Worm (Caenorhabditis elegans): ENCODE measurements around the gene srx-131.

srx-131 gene

ce11 chrV:13845136-13845535 is at the start of gene srx-131:
Gene srx-131, plus strand, starts transcription at chrV:13845436.
- TF ChIP-seq elt-3 (tag; optimal IDR thresholded peaks at IDR 0.05) (no peak), nhr-11 (tag; optimal IDR thresholded peaks at IDR 0.05) (no peak), ztf-4 (tag; optimal IDR thresholded peaks at IDR 0.05) (no peak), F13H6.1 (tag; optimal IDR thresholded peaks at IDR 0.05) (no peak), mbf-1 (tag; optimal IDR thresholded peaks at IDR 0.05) (no peak), fos-1 (tag; optimal IDR thresholded peaks at IDR 0.05) (no peak), snpc-4 (tag; optimal IDR thresholded peaks at IDR 0.05) (no peak), Y55F3AM.14 (GFP tag; optimal IDR thresholded peaks at IDR 0.05) (no peak), sem-4 (tag; optimal IDR thresholded peaks at IDR 0.05) (no peak), dmd-4 (tag; optimal IDR thresholded peaks at IDR 0.05) (no peak), nhr-10 (tag; optimal IDR thresholded peaks at IDR 0.05) (no peak), unc-39 (tag; optimal IDR thresholded peaks at IDR 0.05) (no peak), elt-1 (tag; optimal IDR thresholded peaks at IDR 0.05) (no peak), nhr-77 (tag; optimal IDR thresholded peaks at IDR 0.05) (no peak), ceh-82 (tag; optimal IDR thresholded peaks at IDR 0.05) (no peak), nhr-12 (tag; optimal IDR thresholded peaks at IDR 0.05) (no peak), lin-11 (tag; optimal IDR thresholded peaks at IDR 0.05) (no peak), blmp-1 (tag; optimal IDR thresholded peaks at IDR 0.05; ENCODE audit: insufficient read depth) (no peak), ceh-16 (tag; optimal IDR thresholded peaks at IDR 0.05) (no peak), mab-5 (tag; optimal IDR thresholded peaks at IDR 0.05) (no peak)

- no peak for TF ChIP-seq ama-1 (optimal IDR thresholded peaks at IDR 0.05)
- no peak for TF ChIP-seq crh-2 (tag; optimal IDR thresholded peaks at IDR 0.05)
- no peak for TF ChIP-seq ztf-1 (GFP tag; conservative IDR thresholded peaks at IDR 0.05)
- TF ChIP-seq nhr-11 (tag; optimal IDR thresholded peaks at IDR 0.05), result no peak
- TF ChIP-seq mbf-1 (tag; optimal IDR thresholded peaks at IDR 0.05), result no peak
- TF ChIP-seq nhr-77 (tag; optimal IDR thresholded peaks at IDR 0.05), result no peak
- TF ChIP-seq unc-39 (tag; optimal IDR thresholded peaks at IDR 0.05), result no peak
- no peak for TF ChIP-seq lin-13 (GFP tag; optimal IDR thresholded peaks at IDR 0.05)
- TF ChIP-seq unc-62 (GFP tag; optimal IDR thresholded peaks at IDR 0.05), result no peak
- TF ChIP-seq ztf-4 (tag; optimal IDR thresholded peaks at IDR 0.05), result no peak
- no peak for TF ChIP-seq nhr-25 (tag; optimal IDR thresholded peaks at IDR 0.05)
These were observed 48.9 kb upstream of the srx-131 start, which contains the start of gene twk-32 for ce11 chrV:13796246-13796776. Gene twk-32, plus strand, starts transcription at chrV:13796641.

ce11 chrV:13799190-13799589 is 46.0 kb upstream of the srx-131 start:
- TF ChIP-seq alr-1 (tag; optimal IDR thresholded peaks at IDR 0.05), result no peak
- TF ChIP-seq ama-1 (optimal IDR thresholded peaks at IDR 0.05), result no peak
- no peak for TF ChIP-seq crh-2 (tag; optimal IDR thresholded peaks at IDR 0.05)
- TF ChIP-seq nhr-11 (tag; optimal IDR thresholded peaks at IDR 0.05), result no peak
- no peak for TF ChIP-seq snpc-4 (tag; optimal IDR thresholded peaks at IDR 0.05)
- TF ChIP-seq dmd-4 (tag; optimal IDR thresholded peaks at IDR 0.05), result no peak

- TF ChIP-seq unc-62 (GFP tag; optimal IDR thresholded peaks at IDR 0.05) (no peak), nhr-129 (tag; optimal IDR thresholded peaks at IDR 0.05) (peak; percentile 30)
These were observed 41.3 kb upstream of the srx-131 start, which contains the start of gene swan-2 for ce11 chrV:13803902-13804301. Gene swan-2, minus strand, starts transcription at chrV:13804281.

ce11 chrV:13807232-13807631 is 38.0 kb upstream of the srx-131 start, which contains the start of gene swan-1:
Gene swan-1, minus strand, starts transcription at chrV:13807237.
- TF ChIP-seq nhr-237 (tag; optimal IDR thresholded peaks at IDR 0.05) (no peak), nhr-25 (tag; optimal IDR thresholded peaks at IDR 0.05) (no peak), nhr-6 (tag; optimal IDR thresholded peaks at IDR 0.05) (no peak), C34F6.9 (tag; optimal IDR thresholded peaks at IDR 0.05) (peak; percentile 3), nhr-12 (tag; optimal IDR thresholded peaks at IDR 0.05) (no peak), mbf-1 (tag; optimal IDR thresholded peaks at IDR 0.05) (no peak), lsy-2 (tag; optimal IDR thresholded peaks at IDR 0.05) (peak in 1 of 2 experiments; percentile 35), ztf-1 (GFP tag; conservative IDR thresholded peaks at IDR 0.05) (no peak), ceh-82 (tag; optimal IDR thresholded peaks at IDR 0.05) (no peak), ceh-16 (tag; optimal IDR thresholded peaks at IDR 0.05) (no peak), sem-4 (tag; optimal IDR thresholded peaks at IDR 0.05) (peak; percentile 16), gmeb-1 (tag; optimal IDR thresholded peaks at IDR 0.05) (no peak), nhr-21 (tag; optimal IDR thresholded peaks at IDR 0.05) (no peak), sma-9 (GFP tag; optimal IDR thresholded peaks at IDR 0.05) (peak; percentile 16), sma-9 (tag; optimal IDR thresholded peaks at IDR 0.05) (no peak), nhr-129 (tag; optimal IDR thresholded peaks at IDR 0.05) (peak; percentile 12), unc-39 (tag; optimal IDR thresholded peaks at IDR 0.05) (no peak), ama-1 (optimal IDR thresholded peaks at IDR 0.05) (no peak), elt-3 (tag; optimal IDR thresholded peaks at IDR 0.05) (no peak), snpc-4 (tag; optimal IDR thresholded peaks at IDR 0.05) (no peak), F13H6.1 (tag; optimal IDR thresholded peaks at IDR 0.05) (peak; percentile 27), sma-3 (GFP tag; optimal IDR thresholded peaks at IDR 0.05) (no peak), mdl-1 (tag; optimal IDR thresholded peaks at IDR 0.05) (no peak), blmp-1 (tag; optimal IDR thresholded peaks at IDR 0.05; ENCODE audit: insufficient read depth) (peak; percentile 47)
